Worm (Caenorhabditis elegans): ENCODE data around the gene W06G6.17.

DNA sequence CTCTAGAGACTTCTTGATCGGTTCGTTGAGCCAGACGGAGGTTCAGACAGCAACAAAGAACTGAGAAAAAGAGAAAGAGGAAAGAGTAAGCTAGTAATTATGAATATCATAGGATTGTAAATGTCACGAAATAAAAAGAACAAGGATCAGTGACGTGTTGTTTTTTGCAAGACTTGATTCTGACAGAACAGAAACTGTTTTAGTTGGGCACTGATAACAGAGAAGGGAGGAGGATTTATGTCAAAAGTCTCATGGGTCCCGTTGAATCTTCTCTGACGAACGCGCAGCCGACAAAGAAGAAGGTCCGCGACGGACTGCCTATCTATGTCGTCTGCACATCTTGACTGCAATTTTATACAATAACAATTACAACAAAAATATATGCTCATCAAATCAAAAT lies 44.4 kb downstream of the W06G6.17 start, which contains the start of gene T03E6.9:
- TF ChIP-seq flh-1 (GFP tag; optimal IDR thresholded peaks at IDR 0.05) (no peak), zip-8 (tag; optimal IDR thresholded peaks at IDR 0.05) (no peak), snpc-4 (tag; optimal IDR thresholded peaks at IDR 0.05) (no peak), nhr-76 (tag; optimal IDR thresholded peaks at IDR 0.05) (no peak), ztf-11 (tag; optimal IDR thresholded peaks at IDR 0.05) (no peak), elt-3 (tag; optimal IDR thresholded peaks at IDR 0.05) (no peak), hlh-1 (tag; optimal IDR thresholded peaks at IDR 0.05) (no peak), pha-4 (tag; optimal IDR thresholded peaks at IDR 0.05) (no peak), unc-62 (GFP tag; optimal IDR thresholded peaks at IDR 0.05) (no peak), nhr-237 (tag; optimal IDR thresholded peaks at IDR 0.05) (no peak), ces-1 (GFP tag; optimal IDR thresholded peaks at IDR 0.05) (no peak)

All from whole organism, mixed stage, embryonic.